Fruit fly (Drosophila melanogaster): ENCODE data around the gene CG7394.

dm6 chr3L:11531300-11531699 is 30.5 kb upstream of the CG7394 start:
- no peak for TF ChIP-seq Neu2 (GFP tag; optimal IDR thresholded peaks at IDR 0.05; ENCODE audit: borderline replicate concordance)
- peak; percentile 9 for TF ChIP-seq CG10543 (GFP tag; optimal IDR thresholded peaks at IDR 0.05)
- TF ChIP-seq CG13775 (GFP tag; optimal IDR thresholded peaks at IDR 0.05) = no peak
- no peak for TF ChIP-seq Nf-YC (tag; optimal IDR thresholded peaks at IDR 0.05)
- TF ChIP-seq CG18599 (GFP tag; optimal IDR thresholded peaks at IDR 0.05) = no peak
- TF ChIP-seq schlank (tag; optimal IDR thresholded peaks at IDR 0.05) = no peak
- TF ChIP-seq h (optimal IDR thresholded peaks at IDR 0.05) = no peak
- TF ChIP-seq p53 (GFP tag; optimal IDR thresholded peaks at IDR 0.05) = no peak
- no peak for TF ChIP-seq CG12155 (GFP tag; optimal IDR thresholded peaks at IDR 0.05)

All from whole organism, embryonic.